ENCODE assay signal across 1 fruit fly cellular context in the genomic region with DNA sequence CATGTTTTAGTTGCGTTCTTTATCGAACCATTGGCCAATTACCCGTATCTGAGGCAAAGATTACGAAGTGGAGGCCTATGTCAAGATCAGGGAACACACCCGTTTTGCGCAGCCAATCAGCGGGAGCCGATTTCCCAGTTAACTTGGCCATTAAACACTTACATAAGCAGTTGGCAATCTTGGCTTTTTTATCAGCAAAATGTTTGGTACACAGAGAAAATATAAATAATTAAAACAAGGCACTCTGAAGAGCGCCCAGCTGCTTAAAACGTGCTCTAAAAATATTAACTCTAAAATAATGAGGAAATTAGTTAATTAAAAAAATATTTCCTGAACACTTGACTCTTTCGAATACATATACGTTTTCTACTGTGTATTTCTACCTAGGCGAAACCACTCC.
TF ChIP-seq lines count a peak whose summit lies in the region.

No protein-coding gene starts in this region.

TF ChIP-seq in whole organism, embryonic, 481 proteins besides CTCF, POLR2A, EP300 and RAD21 (continued from another document):
- TF ChIP-seq CG11247 (GFP tag; IDR thresholded peaks at IDR 0.05; lab: Robert Waterston, UW) (peak; percentile 61; the same call in 1 of the 2 replicates), CG13424 (tag; optimal IDR thresholded peaks at IDR 0.05; lab: Kevin White, UChicago) (no peak), chm (GFP tag; IDR thresholded peaks at IDR 0.05; lab: Robert Waterston, UW) (peak; percentile 34; the same call in 1 of the 2 replicates), CG8089 (GFP tag; optimal IDR thresholded peaks at IDR 0.05; lab: Kevin White, UChicago) (no peak), CG4617 (GFP tag; optimal IDR thresholded peaks at IDR 0.05; lab: Kevin White, UChicago; ENCODE audit: borderline replicate concordance) (peak; percentile 1), dimm (GFP tag; IDR thresholded peaks at IDR 0.05; lab: Robert Waterston, UW) (0 out of 2 replicates have a peak, but pooled peaks have one; percentile 10), CG10959 (GFP tag; IDR thresholded peaks at IDR 0.05; lab: Robert Waterston, UW) (no peak), Oaz (GFP tag; IDR thresholded peaks at IDR 0.05; lab: Robert Waterston, UW) (peak; percentile 27; the same call in 1 of the 2 replicates), fd3F (GFP tag; optimal IDR thresholded peaks at IDR 0.05; lab: Kevin White, UChicago) (peak; percentile 71), CG31441 (GFP tag; IDR thresholded peaks at IDR 0.05; lab: Robert Waterston, UW) (no peak; the same call in 1 of the 2 replicates), CG6689 (GFP tag; IDR thresholded peaks at IDR 0.05; lab: Robert Waterston, UW) (peak; percentile 54), CG12299 (tag; optimal IDR thresholded peaks at IDR 0.05; lab: Kevin White, UChicago) (no peak), CG11695 (GFP tag; IDR thresholded peaks at IDR 0.05; lab: Robert Waterston, UW) (peak; percentile 73), CG10366 (GFP tag; IDR thresholded peaks at IDR 0.05; lab: Robert Waterston, UW) (peak; percentile 69), ato (GFP tag; IDR thresholded peaks at IDR 0.05; lab: Robert Waterston, UW; ENCODE audit: partially characterized antibody) (no peak), CG1603 (tag; optimal IDR thresholded peaks at IDR 0.05; lab: Kevin White, UChicago) (no peak), dmrt99B (tag; optimal IDR thresholded peaks at IDR 0.05; lab: Kevin White, UChicago) (no peak), her (GFP tag; optimal IDR thresholded peaks at IDR 0.05; lab: Kevin White, UChicago) (no peak), CG3726 (GFP tag; IDR thresholded peaks at IDR 0.05; lab: Robert Waterston, UW) (no peak), Asciz (GFP tag; optimal IDR thresholded peaks at IDR 0.05; lab: Kevin White, UChicago) (no peak), CG31224 (GFP tag; IDR thresholded peaks at IDR 0.05; lab: Robert Waterston, UW) (peak; percentile 58; the same call in 1 of the 2 replicates), jing (GFP tag; optimal IDR thresholded peaks at IDR 0.05; lab: Kevin White, UChicago) (no peak), knrl (GFP tag; IDR thresholded peaks at IDR 0.05; lab: Robert Waterston, UW; ENCODE audit: partially characterized antibody) (no peak), gt (GFP tag; IDR thresholded peaks at IDR 0.05; lab: Robert Waterston, UW) (no peak), NfI (GFP tag; optimal IDR thresholded peaks at IDR 0.05; lab: Kevin White, UChicago) (peak; percentile 41), CG3995 (GFP tag; optimal IDR thresholded peaks at IDR 0.05; lab: Kevin White, UChicago) (no peak), CG2116 (GFP tag; optimal IDR thresholded peaks at IDR 0.05; lab: Kevin White, UChicago) (no peak), btn (GFP tag; optimal IDR thresholded peaks at IDR 0.05; lab: Kevin White, UChicago) (no peak), CG12104 (GFP tag; optimal IDR thresholded peaks at IDR 0.05; lab: Kevin White, UChicago) (peak; percentile 12), lov (optimal IDR thresholded peaks at IDR 0.05; lab: Kevin White, UChicago) (no peak), lov (GFP tag; IDR thresholded peaks at IDR 0.05; lab: Robert Waterston, UW) (no peak), dm (GFP tag; optimal IDR thresholded peaks at IDR 0.05; lab: Kevin White, UChicago) (no peak), CG12071 (GFP tag; optimal IDR thresholded peaks at IDR 0.05; lab: Kevin White, UChicago) (no peak), Sin3A (optimal IDR thresholded peaks at IDR 0.05; lab: Kevin White, UChicago) (no peak), CG8281 (tag; optimal IDR thresholded peaks at IDR 0.05; lab: Kevin White, UChicago) (no peak), slp2 (GFP tag; optimal IDR thresholded peaks at IDR 0.05; lab: Kevin White, UChicago) (no peak), CG10462 (GFP tag; optimal IDR thresholded peaks at IDR 0.05; lab: Kevin White, UChicago) (no peak), Dad (GFP tag; optimal IDR thresholded peaks at IDR 0.05; lab: Kevin White, UChicago) (peak; percentile 27), CG10565 (GFP tag; optimal IDR thresholded peaks at IDR 0.05; lab: Kevin White, UChicago) (no peak), CG11560 (tag; IDR thresholded peaks at IDR 0.05; lab: Robert Waterston, UW) (peak; percentile 63; the same call in 1 of the 3 replicates), abd-A (tag; optimal IDR thresholded peaks at IDR 0.05; lab: Kevin White, UChicago) (no peak), Six4 (GFP tag; optimal IDR thresholded peaks at IDR 0.05; lab: Kevin White, UChicago) (no peak), CG10431 (GFP tag; optimal IDR thresholded peaks at IDR 0.05; lab: Kevin White, UChicago) (no peak), CG17612 (GFP tag; IDR thresholded peaks at IDR 0.05; lab: Robert Waterston, UW) (peak; percentile 26; the same call in 1 of the 2 replicates), gfzf (GFP tag; optimal IDR thresholded peaks at IDR 0.05; lab: Kevin White, UChicago) (no peak), CG4424 (GFP tag; optimal IDR thresholded peaks at IDR 0.05; lab: Kevin White, UChicago) (peak; percentile 30), CG13624 (GFP tag; optimal IDR thresholded peaks at IDR 0.05; lab: Kevin White, UChicago) (peak; percentile 62), HLH3B (GFP tag; IDR thresholded peaks at IDR 0.05; lab: Robert Waterston, UW) (peak; percentile 52; the same call in 1 of the 2 replicates), D19A (tag; optimal IDR thresholded peaks at IDR 0.05; lab: Kevin White, UChicago) (peak; percentile 1), Dek (tag; optimal IDR thresholded peaks at IDR 0.05; lab: Kevin White, UChicago) (peak; percentile 77), H15 (GFP tag; IDR thresholded peaks at IDR 0.05; lab: Robert Waterston, UW) (peak; percentile 6; the same call in 1 of the 3 replicates), amos (GFP tag; IDR thresholded peaks at IDR 0.05; lab: Robert Waterston, UW; ENCODE audit: partially characterized antibody) (no peak), CG11696 (GFP tag; IDR thresholded peaks at IDR 0.05; lab: Robert Waterston, UW) (0 out of 2 replicates have a peak, but pooled peaks have one; percentile 38), tll (GFP tag; optimal IDR thresholded peaks at IDR 0.05; lab: Kevin White, UChicago) (no peak), CG11456 (GFP tag; IDR thresholded peaks at IDR 0.05; lab: Robert Waterston, UW) (peak; percentile 87; the same call in 2 of the 3 replicates), CG17385 (GFP tag; optimal IDR thresholded peaks at IDR 0.05; lab: Kevin White, UChicago) (peak; percentile 62), CG11723 (GFP tag; optimal IDR thresholded peaks at IDR 0.05; lab: Kevin White, UChicago) (no peak), CG17328 (GFP tag; IDR thresholded peaks at IDR 0.05; lab: Robert Waterston, UW) (0 out of 2 replicates have a peak, but pooled peaks have one; percentile 46), Spps (tag; optimal IDR thresholded peaks at IDR 0.05; lab: Kevin White, UChicago) (no peak), CG12769 (tag; optimal IDR thresholded peaks at IDR 0.05; lab: Kevin White, UChicago) (no peak), Bdp1 (GFP tag; optimal IDR thresholded peaks at IDR 0.05; lab: Kevin White, UChicago) (peak; percentile 21), Hr78 (GFP tag; optimal IDR thresholded peaks at IDR 0.05; lab: Kevin White, UChicago) (no peak), CG30403 (GFP tag; optimal IDR thresholded peaks at IDR 0.05; lab: Kevin White, UChicago) (peak; percentile 68), CG2678 (tag; optimal IDR thresholded peaks at IDR 0.05; lab: Kevin White, UChicago) (peak; percentile 81), CG6813 (GFP tag; optimal IDR thresholded peaks at IDR 0.05; lab: Kevin White, UChicago) (peak; percentile 30), CG1233 (GFP tag; optimal IDR thresholded peaks at IDR 0.05; lab: Kevin White, UChicago) (peak; percentile 42), lmd (GFP tag; IDR thresholded peaks at IDR 0.05; lab: Robert Waterston, UW) (peak; percentile 79), twi (tag; optimal IDR thresholded peaks at IDR 0.05; lab: Kevin White, UChicago) (no peak), Ets97D (GFP tag; optimal IDR thresholded peaks at IDR 0.05; lab: Kevin White, UChicago) (peak; percentile 15), crc (GFP tag; optimal IDR thresholded peaks at IDR 0.05; lab: Kevin White, UChicago) (peak; percentile 25), HLH4C (GFP tag; IDR thresholded peaks at IDR 0.05; lab: Robert Waterston, UW; ENCODE audit: partially characterized antibody) (no peak), grau (tag; optimal IDR thresholded peaks at IDR 0.05; lab: Kevin White, UChicago) (peak; percentile 77), CG12659 (GFP tag; optimal IDR thresholded peaks at IDR 0.05; lab: Kevin White, UChicago) (peak; percentile 59), CG14014 (GFP tag; IDR thresholded peaks at IDR 0.05; lab: Robert Waterston, UW) (peak; percentile 69), CG11398 (GFP tag; optimal IDR thresholded peaks at IDR 0.05; lab: Kevin White, UChicago) (no peak), CG12219 (GFP tag; optimal IDR thresholded peaks at IDR 0.05; lab: Kevin White, UChicago) (no peak), CG17361 (GFP tag; IDR thresholded peaks at IDR 0.05; lab: Robert Waterston, UW) (peak; percentile 61; the same call in 2 of the 3 replicates), CG10654 (GFP tag; optimal IDR thresholded peaks at IDR 0.05; lab: Kevin White, UChicago) (peak; percentile 32), CG8478 (optimal IDR thresholded peaks at IDR 0.05; lab: Kevin White, UChicago) (no peak), cg (GFP tag; optimal IDR thresholded peaks at IDR 0.05; lab: Kevin White, UChicago) (no peak), dati (GFP tag; IDR thresholded peaks at IDR 0.05; lab: Robert Waterston, UW) (no peak), Meics (GFP tag; optimal IDR thresholded peaks at IDR 0.05; lab: Kevin White, UChicago) (peak; percentile 87), CG15011 (GFP tag; optimal IDR thresholded peaks at IDR 0.05; lab: Kevin White, UChicago) (peak; percentile 69), ase (GFP tag; IDR thresholded peaks at IDR 0.05; lab: Robert Waterston, UW) (0 out of 3 replicates have a peak, but pooled peaks have one; percentile 7), zen2 (GFP tag; IDR thresholded peaks at IDR 0.05; lab: Robert Waterston, UW; ENCODE audit: partially characterized antibody) (no peak), stc (GFP tag; IDR thresholded peaks at IDR 0.05; lab: Robert Waterston, UW) (peak; percentile 29; the same call in 1 of the 2 replicates), CG7987 (GFP tag; optimal IDR thresholded peaks at IDR 0.05; lab: Kevin White, UChicago) (no peak), slbo (GFP tag; IDR thresholded peaks at IDR 0.05; lab: Robert Waterston, UW) (peak; percentile 90), CG17802 (tag; optimal IDR thresholded peaks at IDR 0.05; lab: Kevin White, UChicago) (no peak), ci (GFP tag; IDR thresholded peaks at IDR 0.05; lab: Robert Waterston, UW) (peak; percentile 52; the same call in 2 of the 3 replicates), CG34224 (GFP tag; IDR thresholded peaks at IDR 0.05; lab: Robert Waterston, UW; ENCODE audit: partially characterized antibody) (no peak), so (GFP tag; IDR thresholded peaks at IDR 0.05; lab: Robert Waterston, UW) (peak; percentile 71; the same call in 2 of the 3 replicates), CG10543 (GFP tag; optimal IDR thresholded peaks at IDR 0.05; lab: Kevin White, UChicago) (peak; percentile 34), CG2129 (GFP tag; IDR thresholded peaks at IDR 0.05; lab: Robert Waterston, UW; ENCODE audit: partially characterized antibody) (no peak), CG2120 (GFP tag; optimal IDR thresholded peaks at IDR 0.05; lab: Kevin White, UChicago) (peak; percentile 93), Lhr (GFP tag; optimal IDR thresholded peaks at IDR 0.05; lab: Kevin White, UChicago) (no peak), h (optimal IDR thresholded peaks at IDR 0.05; lab: Kevin White, UChicago) (no peak), Side (GFP tag; optimal IDR thresholded peaks at IDR 0.05; lab: Kevin White, UChicago) (peak; percentile 46), mirr (GFP tag; optimal IDR thresholded peaks at IDR 0.05; lab: Kevin White, UChicago) (peak; percentile 51), kay (GFP tag; optimal IDR thresholded peaks at IDR 0.05; lab: Kevin White, UChicago) (peak; percentile 6), Mad (GFP tag; optimal IDR thresholded peaks at IDR 0.05; lab: Kevin White, UChicago) (peak; percentile 8), Poxn (GFP tag; IDR thresholded peaks at IDR 0.05; lab: Robert Waterston, UW) (no peak), wdn (GFP tag; IDR thresholded peaks at IDR 0.05; lab: Robert Waterston, UW) (peak; percentile 74; the same call in 1 of the 2 replicates), pzg (GFP tag; optimal IDR thresholded peaks at IDR 0.05; lab: Kevin White, UChicago) (no peak), nau (GFP tag; optimal IDR thresholded peaks at IDR 0.05; lab: Kevin White, UChicago) (no peak), crol (GFP tag; IDR thresholded peaks at IDR 0.05; lab: Robert Waterston, UW) (no peak), insv (GFP tag; optimal IDR thresholded peaks at IDR 0.05; lab: Kevin White, UChicago) (no peak), dpn (GFP tag; optimal IDR thresholded peaks at IDR 0.05; lab: Kevin White, UChicago) (peak; percentile 46 to 64), CG18011 (GFP tag; optimal IDR thresholded peaks at IDR 0.05; lab: Kevin White, UChicago) (no peak)
